Fruit fly (Drosophila melanogaster): ENCODE data around the gene crim.

Gene crim

DNA sequence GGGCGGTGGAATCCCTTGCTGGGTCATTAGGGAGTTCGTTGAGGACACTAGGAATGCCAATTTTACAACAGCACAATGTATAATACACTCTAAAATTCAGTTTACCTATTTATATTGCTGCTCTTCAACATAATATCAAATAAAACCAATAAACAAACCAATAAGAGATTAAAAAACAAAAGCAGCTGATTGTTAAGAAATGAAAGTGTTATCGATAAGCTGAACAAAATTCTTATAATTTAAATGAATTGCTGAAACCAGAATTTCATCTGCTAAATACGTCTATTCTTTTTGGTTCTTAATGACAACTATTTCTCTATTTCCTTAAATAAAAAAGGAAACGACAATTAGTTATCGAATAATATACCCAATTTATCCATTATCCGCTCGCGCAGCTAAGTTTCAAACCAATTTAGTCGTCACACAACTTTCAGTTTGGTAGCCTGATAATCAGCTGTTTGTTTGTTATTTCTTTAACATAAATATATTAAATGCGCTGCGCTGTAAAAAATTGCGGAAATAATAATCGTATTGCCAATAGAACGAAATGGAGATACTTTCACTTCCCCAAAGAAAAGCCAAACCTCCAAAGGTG is 19.9 kb downstream of the crim start, which contains the start of the genes Pldn and CG14135 (continued):
- TF ChIP-seq lilli (GFP tag; optimal IDR thresholded peaks at IDR 0.05) (no peak), CG2116 (GFP tag; optimal IDR thresholded peaks at IDR 0.05) (peak; percentile 69), peb (GFP tag; IDR thresholded peaks at IDR 0.05) (no peak), Dfd (GFP tag; optimal IDR thresholded peaks at IDR 0.05) (no peak), Dref (GFP tag; IDR thresholded peaks at IDR 0.05) (peak; percentile 75), CG34422 (GFP tag; IDR thresholded peaks at IDR 0.05) (peak; percentile 1; the same call in 1 of the 3 replicates), Gug (GFP tag; IDR thresholded peaks at IDR 0.05) (no peak), H15 (GFP tag; IDR thresholded peaks at IDR 0.05) (no peak), CG12769 (tag; optimal IDR thresholded peaks at IDR 0.05) (no peak), Mad (GFP tag; optimal IDR thresholded peaks at IDR 0.05) (no peak), CG12744 (GFP tag; optimal IDR thresholded peaks at IDR 0.05) (no peak), nom (GFP tag; optimal IDR thresholded peaks at IDR 0.05) (no peak), CG13424 (tag; optimal IDR thresholded peaks at IDR 0.05) (no peak), CG17385 (GFP tag; optimal IDR thresholded peaks at IDR 0.05) (no peak), CG32772 (GFP tag; IDR thresholded peaks at IDR 0.05) (no peak), vnd (GFP tag; IDR thresholded peaks at IDR 0.05; ENCODE audit: partially characterized antibody) (no peak), nerfin-2 (GFP tag; IDR thresholded peaks at IDR 0.05; ENCODE audit: partially characterized antibody) (no peak), Optix (GFP tag; IDR thresholded peaks at IDR 0.05) (no peak), CG33213 (GFP tag; optimal IDR thresholded peaks at IDR 0.05) (no peak), knrl (GFP tag; IDR thresholded peaks at IDR 0.05; ENCODE audit: partially characterized antibody) (no peak), CG11723 (GFP tag; optimal IDR thresholded peaks at IDR 0.05) (no peak), da (GFP tag; optimal IDR thresholded peaks at IDR 0.05) (no peak), CG9215 (GFP tag; IDR thresholded peaks at IDR 0.05) (no peak), Bdp1 (GFP tag; optimal IDR thresholded peaks at IDR 0.05) (no peak), GATAe (GFP tag; conservative IDR thresholded peaks at IDR 0.05) (no peak), CG31388 (GFP tag; optimal IDR thresholded peaks at IDR 0.05) (no peak), ase (GFP tag; IDR thresholded peaks at IDR 0.05) (no peak), CG4854 (GFP tag; optimal IDR thresholded peaks at IDR 0.05) (no peak), bab2 (GFP tag; optimal IDR thresholded peaks at IDR 0.05) (no peak), PHDP (tag; optimal IDR thresholded peaks at IDR 0.05) (no peak), Nf-YA (GFP tag; IDR thresholded peaks at IDR 0.05) (no peak), Neu2 (GFP tag; optimal IDR thresholded peaks at IDR 0.05; ENCODE audit: borderline replicate concordance) (no peak), CG17328 (GFP tag; IDR thresholded peaks at IDR 0.05) (no peak), Meics (GFP tag; optimal IDR thresholded peaks at IDR 0.05) (no peak), unc-4 (GFP tag; IDR thresholded peaks at IDR 0.05; ENCODE audit: partially characterized antibody) (no peak), Ssrp (tag; optimal IDR thresholded peaks at IDR 0.05) (no peak), grau (tag; optimal IDR thresholded peaks at IDR 0.05) (no peak), ara (GFP tag; IDR thresholded peaks at IDR 0.05) (no peak), kay (GFP tag; optimal IDR thresholded peaks at IDR 0.05) (no peak), Xrp1 (GFP tag; IDR thresholded peaks at IDR 0.05) (no peak), CG1603 (tag; optimal IDR thresholded peaks at IDR 0.05) (peak; percentile 49), CG8359 (GFP tag; optimal IDR thresholded peaks at IDR 0.05; ENCODE audit: borderline replicate concordance) (no peak), CG10565 (GFP tag; optimal IDR thresholded peaks at IDR 0.05) (no peak), CG10654 (GFP tag; optimal IDR thresholded peaks at IDR 0.05) (no peak), HLH4C (GFP tag; IDR thresholded peaks at IDR 0.05; ENCODE audit: partially characterized antibody) (peak; percentile 53; the same call in 2 of the 3 replicates), CrebB (tag; optimal IDR thresholded peaks at IDR 0.05) (no peak), CG2678 (tag; optimal IDR thresholded peaks at IDR 0.05) (no peak), NFAT (GFP tag; IDR thresholded peaks at IDR 0.05) (no peak), lmd (GFP tag; IDR thresholded peaks at IDR 0.05) (no peak), wor (GFP tag; IDR thresholded peaks at IDR 0.05) (no peak), Ets65A (GFP tag) (no peak)

Measured in whole organism, embryonic.